Worm (Caenorhabditis elegans) whole organism, L2 larva: Measurements from ENCODE around the gene cyp-25A2.
A peak's percentile ranks its signal among the peaks of the same experiment; 100 is the strongest.
"Not testable (repeated sequence)": the region's sequence is repeated elsewhere in the genome, so short reads cannot be mapped to it uniquely, and the experiment has no call there.

ENCODE experiments used
- ceh-82 ChIP-seq: fragments of 150-350 bp; optimal IDR thresholded peaks from 2 replicates; lab custom pipeline; 2014; ENCODE audit warnings: missing biosample characterization, missing genetic modification characterization
- elt-1 ChIP-seq: fragments of 150-350 bp; optimal IDR thresholded peaks from 2 replicates; lab custom pipeline; 2014; ENCODE audit warnings: missing biosample characterization, missing genetic modification characterization
- elt-3 ChIP-seq: sonication (generic microtip); optimal IDR thresholded peaks from 2 replicates; lab custom pipeline; 2017; ENCODE audit warnings: missing biosample characterization, missing genetic modification characterization
- mab-5 ChIP-seq: fragments of 150-350 bp; optimal IDR thresholded peaks from 2 replicates; lab custom pipeline; 2014; ENCODE audit warnings: missing biosample characterization, missing genetic modification characterization
- nhr-12 ChIP-seq: fragments of 150-350 bp; optimal IDR thresholded peaks from 2 replicates; lab custom pipeline; 2014; ENCODE audit warnings: missing biosample characterization, missing genetic modification characterization
- nhr-237 ChIP-seq: fragments of 150-350 bp; optimal IDR thresholded peaks from 2 replicates; lab custom pipeline; 2014; ENCODE audit warnings: missing biosample characterization, missing genetic modification characterization
- skn-1 ChIP-seq: sonication (generic microtip); optimal IDR thresholded peaks from 2 replicates; lab custom pipeline; 2017; ENCODE audit warnings: missing biosample characterization, missing genetic modification characterization
- sma-9 ChIP-seq, 2 experiments: fragments of 150-350 bp in 1 of 2; sonication (generic microtip) in 1 of 2; optimal IDR thresholded peaks; 2 replicates each; lab custom pipeline; 2014 to 2016; ENCODE audit warnings: missing genetic modification characterization in 2 of 2, mild to moderate bottlenecking in 1 of 2, missing biosample characterization in 1 of 2, missing compliant biosample characterization in 1 of 2, missing genetic modification reagents in 1 of 2, moderate library complexity in 1 of 2
- unc-55 ChIP-seq: fragments of 150-350 bp; sonication (generic microtip); optimal IDR thresholded peaks from 3 replicates; lab custom pipeline; 2014; ENCODE audit warnings: missing biosample characterization, missing genetic modification reagents, missing genetic modification characterization
- unc-62 ChIP-seq: fragments of 150-350 bp; optimal IDR thresholded peaks from 2 replicates; lab custom pipeline; 2014; ENCODE audit warnings: missing biosample characterization, missing genetic modification reagents, missing genetic modification characterization
- ztf-11 ChIP-seq: sonication (generic microtip); optimal IDR thresholded peaks from 2 replicates; lab custom pipeline; 2017; ENCODE audit warnings: missing biosample characterization, missing genetic modification characterization

DNA sequence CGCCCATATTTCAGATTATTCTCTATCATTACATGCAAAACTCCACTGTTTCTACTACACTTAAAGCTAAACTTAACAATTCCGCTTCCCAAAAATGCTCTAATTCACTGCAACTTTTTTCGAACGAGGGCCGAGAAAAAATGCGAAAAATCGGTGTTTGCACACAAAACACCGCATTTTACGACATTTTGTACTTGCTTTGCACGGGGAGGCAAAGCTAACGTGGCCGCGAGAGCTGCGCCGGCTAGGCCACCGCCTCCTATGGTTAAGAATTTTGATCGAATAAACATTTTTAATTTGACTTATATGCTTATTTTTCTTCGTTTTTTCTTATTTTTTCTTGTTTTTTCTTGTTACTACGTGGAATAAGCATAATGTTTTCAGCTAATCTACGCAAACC lies 19.8 kb downstream of the cyp-25A2 start:
- not testable (repeated sequence) for TF ChIP-seq nhr-12 (tag; lab: Kevin White, UChicago); unc-62 (GFP tag; lab: Kevin White, UChicago); ceh-82 (tag; lab: Kevin White, UChicago); skn-1 (tag; lab: Kevin White, UChicago); nhr-237 (tag; lab: Kevin White, UChicago); mab-5 (tag; lab: Kevin White, UChicago); elt-3 (tag; lab: Kevin White, UChicago); unc-55; elt-1 (tag; lab: Kevin White, UChicago); ztf-11 (tag; lab: Kevin White, UChicago); sma-9 (tag; optimal IDR thresholded peaks at IDR 0.05; lab: Kevin White, UChicago)
- TF ChIP-seq sma-9 (GFP tag; optimal IDR thresholded peaks at IDR 0.05; lab: Kevin White, UChicago): peak; percentile 50
